Worm (Caenorhabditis elegans): Measurements from ENCODE around the gene F09E10.6.
A peak's percentile ranks its signal among the peaks of the same experiment; 100 is the strongest.

The F09E10.6 gene

DNA sequence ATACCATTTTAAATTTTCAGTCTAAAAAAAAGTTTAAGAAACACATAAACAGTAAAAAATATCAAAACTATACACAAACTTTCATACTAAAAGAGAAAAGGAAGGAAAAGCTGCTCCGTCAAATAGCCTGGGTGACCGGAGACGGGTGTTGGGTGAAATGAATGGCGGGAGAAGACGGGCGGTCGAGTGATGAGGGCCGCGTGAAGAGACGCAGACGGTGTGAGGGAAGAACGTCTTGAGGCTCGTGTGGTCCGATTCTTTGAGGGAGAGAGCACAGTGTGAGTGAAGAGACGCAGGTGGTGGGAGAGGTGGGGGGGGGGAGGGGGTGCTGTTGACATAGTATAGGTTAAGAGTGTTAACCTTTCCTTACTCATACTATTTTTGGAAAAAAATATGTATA is 31.5 kb upstream of the F09E10.6 start:
- TF ChIP-seq Y116A8C.19 (tag; optimal IDR thresholded peaks at IDR 0.05; ENCODE audit: borderline replicate concordance) (no peak), lin-15B (tag; optimal IDR thresholded peaks at IDR 0.05) (no peak), nhr-71 (tag; optimal IDR thresholded peaks at IDR 0.05) (peak; percentile 8), nhr-19 (GFP tag; conservative IDR thresholded peaks at IDR 0.05) (0 out of 2 replicates have a peak, but pooled peaks have one; percentile 25), rnt-1 (tag; optimal IDR thresholded peaks at IDR 0.05) (peak; percentile 47), lin-14 (GFP tag; optimal IDR thresholded peaks at IDR 0.05) (peak; percentile 81), zag-1 (tag; optimal IDR thresholded peaks at IDR 0.05) (no peak), mef-2 (tag; optimal IDR thresholded peaks at IDR 0.05) (no peak), efl-1 (optimal IDR thresholded peaks at IDR 0.05) (no peak), efl-1 (GFP tag; optimal IDR thresholded peaks at IDR 0.05 in 1 of 2) (peak in 1 of 2 experiments; percentile 60), hlh-17 (GFP tag; optimal IDR thresholded peaks at IDR 0.05; ENCODE audit: borderline replicate concordance) (no peak), skn-1 (tag; optimal IDR thresholded peaks at IDR 0.05) (peak; percentile 12), ceh-8 (GFP tag; optimal IDR thresholded peaks at IDR 0.05) (no peak), lin-35 (GFP tag; optimal IDR thresholded peaks at IDR 0.05) (no peak)

ce11 chrX:1528107-1528506 is 30.6 kb upstream of the F09E10.6 start:
- no peak for TF ChIP-seq hlh-4 (tag; optimal IDR thresholded peaks at IDR 0.05)
- TF ChIP-seq skn-1 (tag; optimal IDR thresholded peaks at IDR 0.05), result peak; percentile 42
- TF ChIP-seq zip-4 (GFP tag; optimal IDR thresholded peaks at IDR 0.05), result peak; percentile 68

DNA sequence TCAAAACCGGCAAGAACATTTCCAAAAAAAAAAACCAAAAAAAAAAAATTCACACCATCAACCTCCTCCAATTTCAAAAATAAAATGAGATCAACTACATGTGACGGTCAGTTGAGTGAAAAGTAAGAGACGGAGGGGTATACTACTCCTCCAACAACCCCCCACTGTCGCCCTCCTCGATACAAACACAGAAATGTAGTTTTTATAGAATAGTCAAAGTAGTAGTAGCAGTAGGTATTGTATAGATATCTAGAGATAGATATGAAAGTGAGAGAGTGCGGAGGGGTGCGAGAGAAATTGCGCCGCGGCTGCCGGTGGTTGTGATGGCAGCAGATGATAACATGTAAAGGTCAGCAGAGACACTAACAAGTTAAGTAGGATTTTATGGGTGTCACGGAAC is 29.9 kb upstream of the F09E10.6 start:
- TF ChIP-seq C34B4.2 (tag; optimal IDR thresholded peaks at IDR 0.05) (no peak), hlh-4 (tag; optimal IDR thresholded peaks at IDR 0.05) (no peak), unc-130 (tag; optimal IDR thresholded peaks at IDR 0.05) (no peak), ceh-88 (GFP tag; IDR thresholded peaks at IDR 0.05) (no peak), hlh-17 (GFP tag; optimal IDR thresholded peaks at IDR 0.05; ENCODE audit: borderline replicate concordance) (no peak), fos-1 (tag; optimal IDR thresholded peaks at IDR 0.05) (no peak), zip-4 (GFP tag; optimal IDR thresholded peaks at IDR 0.05) (no peak), nhr-19 (GFP tag; conservative IDR thresholded peaks at IDR 0.05) (no peak; the same call in 1 of the 2 replicates), unc-30 (tag; optimal IDR thresholded peaks at IDR 0.05) (no peak), tlp-1 (tag; optimal IDR thresholded peaks at IDR 0.05) (no peak), nhr-47 (tag; optimal IDR thresholded peaks at IDR 0.05) (peak; percentile 35), nhr-20 (tag; optimal IDR thresholded peaks at IDR 0.05) (peak; percentile 76), skn-1 (tag; optimal IDR thresholded peaks at IDR 0.05) (peak; percentile 70), unc-86 (tag; optimal IDR thresholded peaks at IDR 0.05) (no peak), nhr-237 (tag; optimal IDR thresholded peaks at IDR 0.05) (no peak), efl-3 (GFP tag; optimal IDR thresholded peaks at IDR 0.05) (no peak), swsn-7 (tag; optimal IDR thresholded peaks at IDR 0.05) (no peak), lin-13 (GFP tag; optimal IDR thresholded peaks at IDR 0.05) (no peak), nhr-71 (tag; optimal IDR thresholded peaks at IDR 0.05) (peak; percentile 54), pqm-1 (tag; optimal IDR thresholded peaks at IDR 0.05) (no peak), nhr-76 (tag; optimal IDR thresholded peaks at IDR 0.05) (no peak), vab-15 (tag; optimal IDR thresholded peaks at IDR 0.05) (no peak), unc-62 (GFP tag; optimal IDR thresholded peaks at IDR 0.05) (no peak), unc-98 (GFP tag; IDR thresholded peaks at IDR 0.05) (no peak), xbp-1 (tag; optimal IDR thresholded peaks at IDR 0.05) (no peak), mab-9 (GFP tag; IDR thresholded peaks at IDR 0.05) (0 out of 2 replicates have a peak, but pooled peaks have one; percentile 8), lir-3 (tag; optimal IDR thresholded peaks at IDR 0.05; ENCODE audit: poor library complexity) (no peak), ceh-82 (tag; optimal IDR thresholded peaks at IDR 0.05) (peak in 1 of 3 experiments; percentile 10), ceh-8 (GFP tag; optimal IDR thresholded peaks at IDR 0.05) (no peak), C16A3.4 (tag; optimal IDR thresholded peaks at IDR 0.05) (peak; percentile 16), nhr-85 (tag) (peak; percentile 91), mdl-1 (tag; optimal IDR thresholded peaks at IDR 0.05) (peak in 1 of 2 experiments; percentile 48), alr-1 (tag; optimal IDR thresholded peaks at IDR 0.05; ENCODE audit: borderline replicate concordance) (no peak), grh-1 (GFP tag; IDR thresholded peaks at IDR 0.05) (no peak), sox-4 (tag; optimal IDR thresholded peaks at IDR 0.05) (no peak), hpl-2 (GFP tag; optimal IDR thresholded peaks at IDR 0.05) (no peak), aha-1 (tag; optimal IDR thresholded peaks at IDR 0.05) (no peak), tbx-2 (tag; optimal IDR thresholded peaks at IDR 0.05) (no peak), fkh-10 (GFP tag; optimal IDR thresholded peaks at IDR 0.05) (no peak), pax-3 (tag; optimal IDR thresholded peaks at IDR 0.05) (no peak)
